Worm (Caenorhabditis elegans): Measurements from ENCODE around the gene C53D6.10.

DNA sequence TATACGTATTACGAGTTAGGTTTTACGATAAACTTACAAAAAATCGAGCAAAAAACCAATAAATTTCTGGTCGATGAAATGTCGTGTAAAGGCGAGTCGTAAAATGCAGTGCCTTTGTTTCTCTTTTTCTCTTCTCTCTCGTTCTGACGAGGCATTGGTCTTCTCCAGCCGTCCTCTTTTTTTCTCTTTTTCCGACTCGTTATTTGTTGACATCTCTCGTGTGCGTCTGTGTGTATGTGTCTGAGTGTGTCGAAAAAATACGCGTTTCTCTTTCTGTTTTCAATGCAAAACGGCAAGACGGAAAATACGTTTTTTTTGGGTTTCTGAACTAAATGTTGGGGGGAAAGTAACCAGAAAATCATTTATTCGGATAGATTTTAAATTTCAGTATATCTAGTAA is 1.7 kb downstream of the C53D6.10 start, which contains the start of gene C53D6.6:
- TF ChIP-seq nhr-90 (tag; optimal IDR thresholded peaks at IDR 0.05) (no peak), rcor-1 (GFP tag; IDR thresholded peaks at IDR 0.05) (no peak)

Measured in whole organism, young adult.